Worm (Caenorhabditis elegans) whole organism, early embryonic: ENCODE data around the gene C31B8.7.

ENCODE experiments used
- B0310.2 ChIP-seq: sonication (generic microtip); optimal IDR thresholded peaks from 2 replicates; lab custom pipeline; 2016; ENCODE audit warnings: mild to moderate bottlenecking, missing genetic modification characterization, missing compliant biosample characterization
- F13C5.2 ChIP-seq: sonication (generic microtip); optimal IDR thresholded peaks from 2 replicates; lab custom pipeline; 2017; ENCODE audit warnings: mild to moderate bottlenecking, missing genetic modification characterization, inconsistent platforms, missing compliant biosample characterization
- aly-1 ChIP-seq: sonication (generic microtip); optimal IDR thresholded peaks from 2 replicates; lab custom pipeline; 2016; ENCODE audit warnings: missing genetic modification characterization, missing compliant biosample characterization
- ama-1 ChIP-seq: fragments of 150-350 bp; optimal IDR thresholded peaks from 2 replicates; lab custom pipeline; 2014
- ceh-13 ChIP-seq: fragments of 200-800 bp; sonication (Bioruptor generic); optimal IDR thresholded peaks from 2 replicates; lab custom pipeline; 2018; ENCODE audit warnings: mild to moderate bottlenecking, missing genetic modification characterization, missing compliant biosample characterization
- ceh-36 ChIP-seq: sonication (generic microtip); optimal IDR thresholded peaks from 2 replicates; lab custom pipeline; 2016; ENCODE audit warnings: missing genetic modification characterization, inconsistent platforms, missing compliant biosample characterization
- ets-7 ChIP-seq: sonication (generic microtip); optimal IDR thresholded peaks from 2 replicates; lab custom pipeline; 2016; ENCODE audit warnings: missing genotype, missing genetic modification characterization, missing compliant biosample characterization
- flt-1 ChIP-seq: fragments of 200-800 bp; sonication (Bioruptor generic); IDR thresholded peaks from 2 replicates; pipeline ENCODE4 v1.3.6; 2022; ENCODE audit warnings: missing genetic modification characterization, missing compliant biosample characterization
- hmbx-1 ChIP-seq: sonication (generic microtip); optimal IDR thresholded peaks from 2 replicates; lab custom pipeline; 2016; ENCODE audit warnings: mild to moderate bottlenecking, missing genetic modification characterization, missing compliant biosample characterization
- hmg-4 ChIP-seq: fragments of 200-800 bp; sonication (Bioruptor generic); optimal IDR thresholded peaks from 2 replicates; lab custom pipeline; 2018; ENCODE audit warnings: mild to moderate bottlenecking, missing genetic modification characterization, missing compliant biosample characterization
- hnd-1 ChIP-seq: sonication (generic microtip); optimal IDR thresholded peaks from 2 replicates; lab custom pipeline; 2016; ENCODE audit warnings: missing genetic modification characterization, missing compliant biosample characterization
- pes-1 ChIP-seq: fragments of 200-800 bp; sonication (Bioruptor generic); IDR thresholded peaks from 2 replicates; pipeline ENCODE4 v1.3.6; 2022; ENCODE audit warnings: missing genetic modification reagents, missing genetic modification characterization, missing compliant biosample characterization
- scrt-1 ChIP-seq: fragments of 200-800 bp; sonication (Bioruptor generic); IDR thresholded peaks from 2 replicates; pipeline ENCODE4 v1.3.6; 2022; ENCODE audit warnings: missing genetic modification characterization, missing compliant biosample characterization
- sea-1 ChIP-seq: fragments of 200-800 bp; sonication (Bioruptor generic); conservative IDR thresholded peaks from 2 replicates; pipeline ENCODE4 v1.3.6; 2022; ENCODE audit warnings: missing genetic modification characterization, missing compliant biosample characterization
- tbx-11 ChIP-seq: fragments of 200-800 bp; sonication (Bioruptor generic); IDR thresholded peaks from 2 replicates; pipeline ENCODE4 v1.3.6; 2022; ENCODE audit warnings: missing genetic modification characterization, missing compliant biosample characterization
- tbx-37 ChIP-seq: fragments of 200-800 bp; sonication (Bioruptor generic); conservative IDR thresholded peaks from 2 replicates; pipeline ENCODE4 v1.3.6; 2022; ENCODE audit warnings: missing genetic modification reagents, missing genetic modification characterization, missing compliant biosample characterization
- tra-4 ChIP-seq: sonication (generic microtip); optimal IDR thresholded peaks from 2 replicates; lab custom pipeline; 2017; ENCODE audit warnings: missing genetic modification characterization, missing compliant biosample characterization

Gene C31B8.7

ce11 chrV:2931252-2931651 is 28.1 kb upstream of the C31B8.7 start, which contains the start of gene C31B8.1:
C31B8.1 (plus strand) TSS chrV:2931552.
- TF ChIP-seq tbx-37 (GFP tag; lab: Robert Waterston, UW), result no peak
- no peak for TF ChIP-seq F13C5.2
- no peak for TF ChIP-seq ceh-13 (GFP tag; lab: Kevin White, UChicago)
- TF ChIP-seq hmbx-1, result no peak
- TF ChIP-seq aly-1, result no peak
- TF ChIP-seq B0310.2 (tag; lab: Kevin White, UChicago), result no peak
- TF ChIP-seq sea-1 (GFP tag; lab: Robert Waterston, UW), result no peak
- no peak for TF ChIP-seq ceh-36 (tag; lab: Kevin White, UChicago)
- TF ChIP-seq flt-1 (GFP tag; lab: Robert Waterston, UW), result no peak
- no peak for TF ChIP-seq pes-1 (GFP tag; lab: Robert Waterston, UW)
- TF ChIP-seq tra-4 (tag; lab: Kevin White, UChicago), result no peak
- TF ChIP-seq hmg-4, result no peak
- TF ChIP-seq tbx-11 (GFP tag; lab: Robert Waterston, UW), result no peak
- no peak for TF ChIP-seq ama-1 (lab: Kevin White, UChicago)
- no peak for TF ChIP-seq scrt-1 (GFP tag; lab: Robert Waterston, UW)
- no peak for TF ChIP-seq ets-7
- TF ChIP-seq hnd-1 (tag; lab: Kevin White, UChicago), result no peak

- TF ChIP-seq ets-7 (no peak), hmg-4 (no peak), ceh-13 (GFP tag; lab: Kevin White, UChicago) (no peak), ama-1 (lab: Kevin White, UChicago) (no peak), ceh-36 (tag; lab: Kevin White, UChicago) (no peak)
These were observed 26.6 kb upstream of the C31B8.7 start, which contains the start of gene C31B8.16 for ce11 chrV:2929753-2930152. C31B8.16 (plus strand) TSS chrV:2930053.

- TF ChIP-seq scrt-1 (GFP tag; lab: Robert Waterston, UW), result no peak
- no peak for TF ChIP-seq hmbx-1
- TF ChIP-seq ceh-36 (tag; lab: Kevin White, UChicago), result no peak
- TF ChIP-seq hmg-4, result no peak
- TF ChIP-seq ama-1 (lab: Kevin White, UChicago), result no peak
- no peak for TF ChIP-seq ceh-13 (GFP tag; lab: Kevin White, UChicago)
These were observed 24.4 kb upstream of the C31B8.7 start, which contains the start of gene C31B8.12 for ce11 chrV:2927553-2927952. C31B8.12 (minus strand) TSS chrV:2927653.

- TF ChIP-seq F13C5.2 (no peak), hmbx-1 (no peak), hmg-4 (no peak), B0310.2 (tag; lab: Kevin White, UChicago) (no peak), flt-1 (GFP tag; lab: Robert Waterston, UW) (no peak), sea-1 (GFP tag; lab: Robert Waterston, UW) (no peak), hnd-1 (tag; lab: Kevin White, UChicago) (no peak), tbx-37 (GFP tag; lab: Robert Waterston, UW) (no peak), ceh-13 (GFP tag; lab: Kevin White, UChicago) (no peak), scrt-1 (GFP tag; lab: Robert Waterston, UW) (no peak), ceh-36 (tag; lab: Kevin White, UChicago) (no peak), tra-4 (tag; lab: Kevin White, UChicago) (no peak), ama-1 (lab: Kevin White, UChicago) (no peak), aly-1 (no peak), ets-7 (no peak), pes-1 (GFP tag; lab: Robert Waterston, UW) (no peak)
These were observed 19.5 kb upstream of the C31B8.7 start, which contains the start of gene srh-38 for ce11 chrV:2922594-2922993. srh-38 (minus strand) TSS chrV:2922694.

ce11 chrV:2920125-2920524 is 17.0 kb upstream of the C31B8.7 start:
- no peak for TF ChIP-seq ceh-13 (GFP tag; lab: Kevin White, UChicago)
- TF ChIP-seq tbx-37 (GFP tag; lab: Robert Waterston, UW), result no peak
- no peak for TF ChIP-seq hmg-4
- no peak for TF ChIP-seq F13C5.2
- TF ChIP-seq scrt-1 (GFP tag; lab: Robert Waterston, UW), result no peak
- TF ChIP-seq tbx-11 (GFP tag; lab: Robert Waterston, UW), result no peak
- no peak for TF ChIP-seq hmbx-1
- no peak for TF ChIP-seq ceh-36 (tag; lab: Kevin White, UChicago)
- no peak for TF ChIP-seq tra-4 (tag; lab: Kevin White, UChicago)
- TF ChIP-seq ama-1 (lab: Kevin White, UChicago), result no peak
- no peak for TF ChIP-seq B0310.2 (tag; lab: Kevin White, UChicago)
- TF ChIP-seq sea-1 (GFP tag; lab: Robert Waterston, UW), result no peak

ce11 chrV:2913948-2914347 is 10.8 kb upstream of the C31B8.7 start, which contains the start of gene srh-146:
srh-146 (plus strand) TSS chrV:2914248.
- TF ChIP-seq tbx-11 (GFP tag; lab: Robert Waterston, UW) (no peak), pes-1 (GFP tag; lab: Robert Waterston, UW) (no peak), ets-7 (no peak), B0310.2 (tag; lab: Kevin White, UChicago) (no peak)

ce11 chrV:2912901-2913300 is 9.8 kb upstream of the C31B8.7 start, which contains the start of gene C31B8.9:
C31B8.9 (minus strand) TSS chrV:2913001.
- TF ChIP-seq tbx-11 (GFP tag; lab: Robert Waterston, UW) (no peak), pes-1 (GFP tag; lab: Robert Waterston, UW) (no peak)

- TF ChIP-seq B0310.2 (tag; lab: Kevin White, UChicago), result no peak
- no peak for TF ChIP-seq tbx-37 (GFP tag; lab: Robert Waterston, UW)
- no peak for TF ChIP-seq hmg-4
- TF ChIP-seq F13C5.2, result no peak
- TF ChIP-seq hmbx-1, result no peak
- TF ChIP-seq ceh-36 (tag; lab: Kevin White, UChicago), result no peak
- TF ChIP-seq sea-1 (GFP tag; lab: Robert Waterston, UW), result no peak
- TF ChIP-seq aly-1, result no peak
- no peak for TF ChIP-seq scrt-1 (GFP tag; lab: Robert Waterston, UW)
- TF ChIP-seq ets-7, result no peak
- TF ChIP-seq tbx-11 (GFP tag; lab: Robert Waterston, UW), result no peak
- TF ChIP-seq ceh-13 (GFP tag; lab: Kevin White, UChicago), result no peak
- TF ChIP-seq pes-1 (GFP tag; lab: Robert Waterston, UW), result no peak
- TF ChIP-seq hnd-1 (tag; lab: Kevin White, UChicago), result no peak
- TF ChIP-seq ama-1 (lab: Kevin White, UChicago), result no peak
- no peak for TF ChIP-seq tra-4 (tag; lab: Kevin White, UChicago)
These were observed 6.4 kb upstream of the C31B8.7 start, which contains the start of gene zmp-3 for ce11 chrV:2909525-2909924. zmp-3 (minus strand) TSS chrV:2909625.
